Worm (Caenorhabditis elegans) whole organism, L4 larva: Measurements from ENCODE around the gene srg-38.

Experiments
- F10B5.3 ChIP-seq: sonication (generic microtip); optimal IDR thresholded peaks from 2 replicates; lab custom pipeline; 2016; ENCODE audit warnings: mild to moderate bottlenecking, missing genetic modification characterization, missing compliant biosample characterization
- F26F4.8 ChIP-seq: fragments of 200-800 bp; sonication (Bioruptor generic); conservative IDR thresholded peaks from 2 replicates; pipeline ENCODE4 v1.3.6; 2022; ENCODE audit warnings: missing genetic modification characterization, missing compliant biosample characterization
- F44E2.7 ChIP-seq: fragments of 200-800 bp; sonication (Bioruptor generic); IDR thresholded peaks from 2 replicates; pipeline ENCODE4 v2.1.2; 2022; ENCODE audit warnings: missing genetic modification characterization, missing compliant biosample characterization
- R02D3.7 ChIP-seq: fragments of 150-350 bp; sonication (generic microtip); optimal IDR thresholded peaks from 3 replicates; lab custom pipeline; 2014; ENCODE audit warnings: missing biosample characterization, missing genetic modification characterization
- T20F7.1 ChIP-seq: fragments of 200-800 bp; sonication (Bioruptor generic); optimal IDR thresholded peaks from 2 replicates; lab custom pipeline; 2018; ENCODE audit warnings: mild to moderate bottlenecking, missing genetic modification characterization, missing compliant biosample characterization
- T26A8.4 ChIP-seq: fragments of 200-800 bp; sonication (Bioruptor generic); IDR thresholded peaks from 2 replicates; pipeline ENCODE4 v1.3.6; 2022; ENCODE audit warnings: missing genetic modification characterization, missing compliant biosample characterization
- Y48G9A.11 ChIP-seq: fragments of 200-800 bp; sonication (Bioruptor generic); IDR thresholded peaks from 2 replicates; pipeline ENCODE4 v1.3.6; 2022; ENCODE audit warnings: missing genetic modification reagents, missing genetic modification characterization, missing compliant biosample characterization
- ceh-28 ChIP-seq: fragments of 150-350 bp; optimal IDR thresholded peaks from 2 replicates; lab custom pipeline; 2014; ENCODE audit warnings: missing biosample characterization, missing genetic modification reagents, missing genetic modification characterization
- ceh-32 ChIP-seq: sonication (generic microtip); optimal IDR thresholded peaks from 2 replicates; lab custom pipeline; 2016; ENCODE audit warnings: mild to moderate bottlenecking, missing genetic modification characterization, missing compliant biosample characterization; ENCODE audit not compliant: poor library complexity
- ceh-44 ChIP-seq: fragments of 200-800 bp; sonication (Bioruptor generic); IDR thresholded peaks from 2 replicates; pipeline ENCODE4 v1.3.6; 2022; ENCODE audit warnings: missing genetic modification reagents, missing genetic modification characterization, missing compliant biosample characterization
- ceh-62 ChIP-seq: sonication (generic microtip); optimal IDR thresholded peaks from 2 replicates; lab custom pipeline; 2017; ENCODE audit warnings: missing biosample characterization, missing genetic modification characterization
- ceh-82 ChIP-seq: sonication (generic microtip); optimal IDR thresholded peaks from 2 replicates; lab custom pipeline; 2017; ENCODE audit warnings: missing biosample characterization, missing genetic modification characterization
- ces-1 ChIP-seq: fragments of 150-350 bp; sonication (generic microtip); optimal IDR thresholded peaks from 4 replicates; lab custom pipeline; 2014; ENCODE audit warnings: missing biosample characterization, missing genetic modification reagents, missing genetic modification characterization
- daf-12 ChIP-seq: fragments of 150-350 bp; optimal IDR thresholded peaks from 2 replicates; lab custom pipeline; 2014; ENCODE audit warnings: missing biosample characterization, missing genetic modification reagents, missing genetic modification characterization
- daf-19 ChIP-seq: fragments of 200-800 bp; sonication (Bioruptor generic); conservative IDR thresholded peaks from 2 replicates; pipeline ENCODE4 v1.3.6; 2022; ENCODE audit warnings: missing genetic modification characterization, missing compliant biosample characterization
- daf-8 ChIP-seq: fragments of 200-800 bp; sonication (Bioruptor generic); IDR thresholded peaks from 2 replicates; pipeline ENCODE4 v1.3.6; 2022; ENCODE audit warnings: missing genetic modification characterization, missing compliant biosample characterization
- dmd-9 ChIP-seq: fragments of 200-800 bp; sonication (Bioruptor generic); IDR thresholded peaks from 2 replicates; pipeline ENCODE4 v1.3.6; 2022; ENCODE audit warnings: missing genetic modification reagents, missing genetic modification characterization, missing compliant biosample characterization
- dpl-1 ChIP-seq: fragments of 150-350 bp; optimal IDR thresholded peaks from 2 replicates; lab custom pipeline; 2014; ENCODE audit warnings: missing biosample characterization, missing genetic modification reagents, missing genetic modification characterization
- egl-43 ChIP-seq: fragments of 200-800 bp; sonication (Bioruptor generic); IDR thresholded peaks from 2 replicates; pipeline ENCODE4 v1.3.6; 2022; ENCODE audit warnings: missing genetic modification reagents, missing genetic modification characterization, missing compliant biosample characterization
- fkh-10 ChIP-seq: fragments of 150-350 bp; optimal IDR thresholded peaks from 2 replicates; lab custom pipeline; 2014; ENCODE audit warnings: missing biosample characterization, missing genetic modification reagents, missing genetic modification characterization
- gei-8 ChIP-seq: fragments of 200-800 bp; sonication (Bioruptor generic); optimal IDR thresholded peaks from 2 replicates; lab custom pipeline; 2018; ENCODE audit warnings: mild to moderate bottlenecking, missing genetic modification characterization, missing compliant biosample characterization
- hlh-11 ChIP-seq: fragments of 200-800 bp; sonication (Bioruptor generic); optimal IDR thresholded peaks from 2 replicates; lab custom pipeline; 2018; ENCODE audit warnings: mild to moderate bottlenecking, missing genetic modification characterization, missing compliant biosample characterization
- hlh-30 ChIP-seq: sonication (generic microtip); optimal IDR thresholded peaks from 2 replicates; lab custom pipeline; 2017; ENCODE audit warnings: antibody characterized with exemption, mild to moderate bottlenecking, missing genetic modification characterization, missing compliant biosample characterization; ENCODE audit not compliant: insufficient read depth
- lin-1 ChIP-seq: fragments of 200-800 bp; sonication (Bioruptor generic); IDR thresholded peaks from 2 replicates; pipeline ENCODE4 v1.3.6; 2022; ENCODE audit warnings: missing genetic modification reagents, missing genetic modification characterization, missing compliant biosample characterization
- lsy-2 ChIP-seq, 2 experiments: fragments of 150-350 bp in 1 of 2; sonication (generic microtip) in 1 of 2; optimal IDR thresholded peaks; 2 replicates each; lab custom pipeline; 2014 to 2017; ENCODE audit warnings: missing biosample characterization in 2 of 2, missing genetic modification characterization in 2 of 2
- madf-5 ChIP-seq, 2 experiments: fragments of 200-800 bp; sonication (Bioruptor generic); IDR thresholded peaks; 2 replicates each; pipeline ENCODE4 v1.3.6; 2022; ENCODE audit warnings: missing compliant biosample characterization in 2 of 2, missing genetic modification characterization in 2 of 2
- mep-1 ChIP-seq: fragments of 150-350 bp; sonication (generic microtip); optimal IDR thresholded peaks from 3 replicates; lab custom pipeline; 2014; ENCODE audit warnings: missing biosample characterization, missing genetic modification characterization
- mxl-3 ChIP-seq: fragments of 200-800 bp; sonication (Bioruptor generic); optimal IDR thresholded peaks from 2 replicates; lab custom pipeline; 2018; ENCODE audit warnings: mild to moderate bottlenecking, missing genetic modification characterization, missing compliant biosample characterization
- nhr-10 ChIP-seq: fragments of 150-350 bp; optimal IDR thresholded peaks from 2 replicates; lab custom pipeline; 2014; ENCODE audit warnings: missing biosample characterization, missing genetic modification characterization
- nhr-11 ChIP-seq: fragments of 150-350 bp; optimal IDR thresholded peaks from 2 replicates; lab custom pipeline; 2014; ENCODE audit warnings: missing biosample characterization, missing genetic modification characterization
- nhr-111 ChIP-seq: fragments of 200-800 bp; sonication (Bioruptor generic); optimal IDR thresholded peaks from 2 replicates; lab custom pipeline; 2018; ENCODE audit warnings: mild to moderate bottlenecking, missing genetic modification characterization, missing compliant biosample characterization
- nhr-237 ChIP-seq: sonication (generic microtip); optimal IDR thresholded peaks from 2 replicates; lab custom pipeline; 2017; ENCODE audit warnings: missing biosample characterization, missing genetic modification characterization
- nhr-28 ChIP-seq: fragments of 150-350 bp; optimal IDR thresholded peaks from 2 replicates; lab custom pipeline; 2014; ENCODE audit warnings: missing biosample characterization, missing genetic modification characterization
- nhr-42 ChIP-seq: fragments of 200-800 bp; sonication (Bioruptor generic); IDR thresholded peaks from 2 replicates; pipeline ENCODE4 v1.3.6; 2022; ENCODE audit warnings: missing genetic modification characterization, missing compliant biosample characterization
- nhr-77 ChIP-seq: fragments of 150-350 bp; optimal IDR thresholded peaks from 2 replicates; lab custom pipeline; 2014; ENCODE audit warnings: missing biosample characterization, missing genetic modification characterization
- pha-4 ChIP-seq, 2 experiments: fragments of 150-350 bp in 1 of 2; fragments of 200-800 bp in 1 of 2; sonication (Bioruptor generic) in 1 of 2; IDR thresholded peaks in 1 of 2; optimal IDR thresholded peaks in 1 of 2; 2 replicates each; pipeline versions ENCODE4 v1.3.6 to Lab custom; 2014 to 2022; ENCODE audit warnings: missing genetic modification characterization in 2 of 2, missing genetic modification reagents in 2 of 2, missing biosample characterization in 1 of 2, missing compliant biosample characterization in 1 of 2
- pqm-1 ChIP-seq: sonication (generic microtip); optimal IDR thresholded peaks from 2 replicates; lab custom pipeline; 2017; ENCODE audit warnings: missing biosample characterization, missing genetic modification characterization
- rbr-2 ChIP-seq: sonication (generic microtip); optimal IDR thresholded peaks from 2 replicates; lab custom pipeline; 2016; ENCODE audit warnings: missing genotype, missing genetic modification characterization, missing compliant biosample characterization
- sdz-12 ChIP-seq: fragments of 200-800 bp; sonication (Bioruptor generic); optimal IDR thresholded peaks from 2 replicates; lab custom pipeline; 2018; ENCODE audit warnings: mild to moderate bottlenecking, missing genetic modification characterization, missing compliant biosample characterization
- skn-1 ChIP-seq: fragments of 150-350 bp; optimal IDR thresholded peaks from 2 replicates; lab custom pipeline; 2014; ENCODE audit warnings: missing biosample characterization, missing genetic modification characterization
- spr-1 ChIP-seq: sonication (generic microtip); optimal IDR thresholded peaks from 2 replicates; lab custom pipeline; 2016; ENCODE audit warnings: mild to moderate bottlenecking, missing genetic modification characterization, missing compliant biosample characterization
- tag-97 ChIP-seq: fragments of 200-800 bp; sonication (Bioruptor generic); IDR thresholded peaks from 2 replicates; pipeline ENCODE4 v1.3.6; 2022; ENCODE audit warnings: missing genetic modification characterization, missing compliant biosample characterization
- tra-1 ChIP-seq: fragments of 200-800 bp; sonication (Bioruptor generic); IDR thresholded peaks from 2 replicates; pipeline ENCODE4 v1.3.6; 2022; ENCODE audit warnings: missing genetic modification reagents, missing genetic modification characterization, missing compliant biosample characterization
- unc-130 ChIP-seq: sonication (generic microtip); optimal IDR thresholded peaks from 2 replicates; lab custom pipeline; 2016; ENCODE audit warnings: missing genetic modification reagents, missing genetic modification characterization, missing compliant biosample characterization
- unc-39 ChIP-seq: sonication (generic microtip); optimal IDR thresholded peaks from 2 replicates; lab custom pipeline; 2017; ENCODE audit warnings: missing biosample characterization, missing genetic modification characterization
- unc-62 ChIP-seq, 3 experiments: fragments of 150-350 bp in 1 of 3; sonication (generic microtip); optimal IDR thresholded peaks in 2 of 3; peaks in 1 of 3; 1 replicate in 1 of 3; 2 replicates in 2 of 3; lab custom pipeline; 2014 to 2017; ENCODE audit warnings: missing biosample characterization in 3 of 3, missing genetic modification characterization in 3 of 3, missing genetic modification reagents in 3 of 3, missing genotype in 1 of 3
- zag-1 ChIP-seq: fragments of 150-350 bp; optimal IDR thresholded peaks from 2 replicates; lab custom pipeline; 2014; ENCODE audit warnings: missing biosample characterization, missing genetic modification characterization
- zfp-2 ChIP-seq: sonication (generic microtip); optimal IDR thresholded peaks from 2 replicates; lab custom pipeline; 2016; ENCODE audit warnings: mild to moderate bottlenecking, missing genetic modification characterization, missing compliant biosample characterization
- zfp-3 ChIP-seq: fragments of 200-800 bp; sonication (Bioruptor generic); conservative IDR thresholded peaks from 2 replicates; pipeline ENCODE4 v1.3.6; 2022; ENCODE audit warnings: missing genetic modification reagents, missing genetic modification characterization, missing compliant biosample characterization
- zip-11 ChIP-seq: fragments of 200-800 bp; sonication (Bioruptor generic); IDR thresholded peaks from 2 replicates; pipeline ENCODE4 v1.3.6; 2022; ENCODE audit warnings: missing genetic modification characterization, missing compliant biosample characterization
- zip-2 ChIP-seq: fragments of 150-350 bp; optimal IDR thresholded peaks from 2 replicates; lab custom pipeline; 2014; ENCODE audit warnings: missing biosample characterization, missing genetic modification characterization
- ztf-11 ChIP-seq: fragments of 150-350 bp; optimal IDR thresholded peaks from 2 replicates; lab custom pipeline; 2014; ENCODE audit warnings: missing biosample characterization, missing genetic modification characterization

The srg-38 gene

ce11 chrV:11122466-11122865, 33.0 kb downstream of the srg-38 start, which contains the start of gene mboa-2 (continued):
- TF ChIP-seq gei-8 (GFP tag; lab: Kevin White, UChicago), result peak; percentile 14
- TF ChIP-seq pqm-1 (tag; lab: Kevin White, UChicago), result peak; percentile 9
- TF ChIP-seq daf-12, result no peak
- no peak for TF ChIP-seq fkh-10
- no peak for TF ChIP-seq hlh-30
- no peak for TF ChIP-seq pha-4 (GFP tag; IDR thresholded peaks at IDR 0.05; lab: Robert Waterston, UW)
- TF ChIP-seq pha-4 (tag; optimal IDR thresholded peaks at IDR 0.05; lab: Kevin White, UChicago), result no peak
- TF ChIP-seq daf-19, result no peak
- TF ChIP-seq nhr-77 (tag; lab: Kevin White, UChicago), result no peak
- no peak for TF ChIP-seq dmd-9 (GFP tag; lab: Robert Waterston, UW)
- TF ChIP-seq ceh-82 (tag; lab: Kevin White, UChicago), result no peak
- TF ChIP-seq sdz-12 (GFP tag; lab: Kevin White, UChicago), result no peak
- no peak for TF ChIP-seq ceh-62
- TF ChIP-seq Y48G9A.11 (GFP tag; lab: Robert Waterston, UW), result no peak
- TF ChIP-seq lin-1 (GFP tag; lab: Robert Waterston, UW), result 0 out of 2 replicates have a peak, but pooled peaks have one; percentile 9
- no peak for TF ChIP-seq ceh-28
- no peak for TF ChIP-seq tra-1 (GFP tag; lab: Robert Waterston, UW)
- peak; percentile 66 for TF ChIP-seq mep-1 (tag; lab: Kevin White, UChicago)
- TF ChIP-seq ceh-44 (GFP tag; lab: Robert Waterston, UW), result no peak
- no peak for TF ChIP-seq F44E2.7 (GFP tag; lab: Robert Waterston, UW)
- no peak for TF ChIP-seq zag-1 (tag; lab: Kevin White, UChicago)
- TF ChIP-seq ceh-32 (tag; lab: Kevin White, UChicago), result no peak
- TF ChIP-seq zip-11, result no peak
- TF ChIP-seq rbr-2, result peak; percentile 20
- TF ChIP-seq nhr-111, result no peak
- no peak for TF ChIP-seq nhr-42 (GFP tag; lab: Robert Waterston, UW)
- TF ChIP-seq T20F7.1, result peak; percentile 65
- TF ChIP-seq skn-1, result no peak
- peak; percentile 60 for TF ChIP-seq hlh-11 (tag; lab: Kevin White, UChicago)
- TF ChIP-seq spr-1 (tag; lab: Kevin White, UChicago), result no peak
- TF ChIP-seq unc-39 (tag; lab: Kevin White, UChicago), result no peak
- no peak for TF ChIP-seq tag-97 (GFP tag; lab: Robert Waterston, UW)
- TF ChIP-seq unc-62 (GFP tag; optimal IDR thresholded peaks at IDR 0.05 in 1 of 2; lab: Kevin White, UChicago), result no peak
- TF ChIP-seq unc-62 (tag; optimal IDR thresholded peaks at IDR 0.05; lab: Kevin White, UChicago), result no peak

ce11 chrV:11121247-11121646, 34.2 kb downstream of the srg-38 start:
- TF ChIP-seq mxl-3 (peak; percentile 88), dpl-1 (GFP tag; lab: Kevin White, UChicago) (no peak), daf-8 (GFP tag; lab: Robert Waterston, UW) (no peak), ztf-11 (tag; lab: Kevin White, UChicago) (no peak), egl-43 (GFP tag; lab: Robert Waterston, UW) (no peak), ces-1 (GFP tag; lab: Kevin White, UChicago) (no peak), F26F4.8 (GFP tag; lab: Robert Waterston, UW) (no peak), nhr-11 (peak; percentile 21), zfp-3 (GFP tag; lab: Robert Waterston, UW) (no peak), rbr-2 (no peak), ceh-62 (no peak), R02D3.7 (tag; lab: Kevin White, UChicago) (no peak), unc-130 (GFP tag; lab: Kevin White, UChicago) (no peak), nhr-10 (tag; lab: Kevin White, UChicago) (no peak), T26A8.4 (GFP tag; lab: Robert Waterston, UW) (no peak), nhr-237 (tag; lab: Kevin White, UChicago) (no peak), nhr-77 (tag; lab: Kevin White, UChicago) (peak; percentile 26), zag-1 (tag; lab: Kevin White, UChicago) (no peak), madf-5 (GFP tag; IDR thresholded peaks at IDR 0.05; lab: Robert Waterston, UW) (no peak), ceh-82 (tag; lab: Kevin White, UChicago) (no peak), nhr-28 (tag; lab: Kevin White, UChicago) (peak; percentile 47), lsy-2 (tag; optimal IDR thresholded peaks at IDR 0.05; lab: Kevin White, UChicago) (peak in 1 of 2 experiments; percentile 33), unc-62 (GFP tag; optimal IDR thresholded peaks at IDR 0.05 in 1 of 2; lab: Kevin White, UChicago) (no peak), unc-62 (tag; optimal IDR thresholded peaks at IDR 0.05; lab: Kevin White, UChicago) (no peak), zfp-2 (tag; lab: Kevin White, UChicago) (no peak), F10B5.3 (tag; lab: Kevin White, UChicago) (no peak), zip-2 (tag; lab: Kevin White, UChicago) (no peak), ceh-32 (tag; lab: Kevin White, UChicago) (no peak)
